ENCODE assay signal across 4 worm cellular contexts in the genomic region with DNA sequence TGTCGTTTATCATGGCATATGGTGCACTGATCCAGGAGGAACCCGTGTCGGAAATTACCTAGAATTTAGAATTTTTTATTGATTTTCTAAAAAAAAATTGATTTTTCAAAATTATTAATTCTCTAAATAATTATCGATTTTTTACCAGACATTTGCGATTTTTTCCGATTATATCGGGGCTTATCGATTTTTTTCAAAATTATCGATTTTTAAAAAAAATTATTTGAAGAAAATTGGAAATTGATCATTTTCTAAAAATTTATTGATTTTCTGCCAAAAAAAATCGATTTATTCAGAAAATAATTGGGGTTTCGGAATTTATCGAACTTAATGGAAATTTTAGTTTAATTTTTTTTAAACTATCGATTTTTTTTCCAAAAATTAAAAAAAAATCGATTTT.
A peak's percentile ranks its signal among the peaks of the same experiment; 100 is the strongest.
TF ChIP-seq lines count a peak whose summit lies in the region.

No protein-coding gene starts in this region.

TF ChIP-seq in whole organism, L3 larva, 47 proteins besides CTCF, POLR2A, EP300 and RAD21:
- TF ChIP-seq egl-5 (tag; optimal IDR thresholded peaks at IDR 0.05; lab: Kevin White, UChicago), result no peak
- TF ChIP-seq ceh-28 (tag; optimal IDR thresholded peaks at IDR 0.05; lab: Kevin White, UChicago), result peak; percentile 92
- TF ChIP-seq unc-62 (GFP tag; optimal IDR thresholded peaks at IDR 0.05; lab: Kevin White, UChicago), result no peak

TF ChIP-seq in whole organism, L4 larva, 104 proteins besides CTCF, POLR2A, EP300 and RAD21:
- TF ChIP-seq ceh-28 (tag; optimal IDR thresholded peaks at IDR 0.05; lab: Kevin White, UChicago) (peak; percentile 81), R02D3.7 (tag; optimal IDR thresholded peaks at IDR 0.05; lab: Kevin White, UChicago) (no peak)

TF ChIP-seq in whole organism, late embryonic, 69 proteins besides CTCF, POLR2A, EP300 and RAD21:
- no peak for TF ChIP-seq nhr-232 (tag; optimal IDR thresholded peaks at IDR 0.05; lab: Kevin White, UChicago)
- peak; percentile 37 for TF ChIP-seq ceh-48 (tag; optimal IDR thresholded peaks at IDR 0.05; lab: Kevin White, UChicago)
- TF ChIP-seq ceh-19 (GFP tag; optimal IDR thresholded peaks at IDR 0.05; lab: Kevin White, UChicago), result no peak
- no peak for TF ChIP-seq K09A11.1 (tag; optimal IDR thresholded peaks at IDR 0.05; lab: Kevin White, UChicago; ENCODE audit: insufficient read depth)

TF ChIP-seq in whole organism, midembryonic, 9 proteins besides CTCF, POLR2A, EP300 and RAD21:
- TF ChIP-seq flt-1 (GFP tag; IDR thresholded peaks at IDR 0.05; lab: Robert Waterston, UW) (no peak), ztf-23 (GFP tag; IDR thresholded peaks at IDR 0.05; lab: Robert Waterston, UW) (no peak), T22C8.4 (GFP tag; IDR thresholded peaks at IDR 0.05; lab: Robert Waterston, UW) (peak; percentile 74), tab-1 (GFP tag; IDR thresholded peaks at IDR 0.05; lab: Robert Waterston, UW) (no peak), ztf-29 (GFP tag; IDR thresholded peaks at IDR 0.05; lab: Robert Waterston, UW) (no peak)
